Worm (Caenorhabditis elegans): ENCODE measurements around the gene gpa-17.

ce11 chrIII:2546298-2546697 lies 40.1 kb upstream of the gpa-17 start:
- TF ChIP-seq nhr-237 (tag; optimal IDR thresholded peaks at IDR 0.05): no peak
- TF ChIP-seq unc-130 (tag; optimal IDR thresholded peaks at IDR 0.05): no peak
- no peak for TF ChIP-seq ceh-63 (GFP tag; optimal IDR thresholded peaks at IDR 0.05)
- TF ChIP-seq ces-1 (GFP tag; optimal IDR thresholded peaks at IDR 0.05): no peak

Data from whole organism, L1 larva.